Worm (Caenorhabditis elegans) whole organism, L3 larva: ENCODE data around the gene Y71H10B.1.
A peak's percentile ranks its signal among the peaks of the same experiment; 100 is the strongest.

ENCODE experiments used
- R02D3.7 ChIP-seq: fragments of 150-350 bp; optimal IDR thresholded peaks from 2 replicates; lab custom pipeline; 2014; ENCODE audit warnings: missing biosample characterization, missing genetic modification characterization
- aly-2 ChIP-seq: fragments of 150-350 bp; optimal IDR thresholded peaks from 2 replicates; lab custom pipeline; 2014; ENCODE audit warnings: missing biosample characterization, missing genetic modification characterization
- ama-1 ChIP-seq: fragments of 150-350 bp; optimal IDR thresholded peaks from 2 replicates; lab custom pipeline; 2018
- ceh-16 ChIP-seq: sonication (generic microtip); optimal IDR thresholded peaks from 2 replicates; lab custom pipeline; 2017; ENCODE audit warnings: missing biosample characterization, missing genetic modification characterization
- ceh-28 ChIP-seq: fragments of 150-350 bp; optimal IDR thresholded peaks from 2 replicates; lab custom pipeline; 2014; ENCODE audit warnings: missing biosample characterization, missing genetic modification reagents, missing genetic modification characterization
- ceh-82 ChIP-seq: fragments of 150-350 bp; optimal IDR thresholded peaks from 2 replicates; lab custom pipeline; 2014; ENCODE audit warnings: missing biosample characterization, missing genetic modification characterization
- ceh-9 ChIP-seq: sonication (generic microtip); optimal IDR thresholded peaks from 2 replicates; lab custom pipeline; 2018; ENCODE audit warnings: missing biosample characterization, missing genetic modification characterization
- daf-12 ChIP-seq: fragments of 150-350 bp; optimal IDR thresholded peaks from 2 replicates; lab custom pipeline; 2014; ENCODE audit warnings: missing biosample characterization, missing genetic modification reagents, missing genetic modification characterization
- egl-27 ChIP-seq: sonication (generic microtip); optimal IDR thresholded peaks from 4 replicates; lab custom pipeline; 2017; ENCODE audit warnings: missing biosample characterization, missing genetic modification reagents, missing genetic modification characterization
- egl-5 ChIP-seq: fragments of 150-350 bp; optimal IDR thresholded peaks from 2 replicates; lab custom pipeline; 2017; ENCODE audit warnings: missing biosample characterization, missing genetic modification reagents, missing genetic modification characterization, inconsistent platforms
- elt-1 ChIP-seq: fragments of 150-350 bp; optimal IDR thresholded peaks from 2 replicates; lab custom pipeline; 2014; ENCODE audit warnings: missing biosample characterization, missing genetic modification characterization
- elt-2 ChIP-seq: sonication (generic microtip); optimal IDR thresholded peaks from 2 replicates; lab custom pipeline; 2016; ENCODE audit warnings: missing genetic modification reagents, mild to moderate bottlenecking, missing genetic modification characterization, missing compliant biosample characterization
- elt-3 ChIP-seq, 3 experiments: fragments of 150-350 bp in 1 of 3; sonication (generic microtip) in 2 of 3; optimal IDR thresholded peaks; 2 replicates in 2 of 3; 4 replicates in 1 of 3; lab custom pipeline; 2014 to 2017; ENCODE audit warnings: missing biosample characterization in 3 of 3, missing genetic modification characterization in 3 of 3
- eor-1 ChIP-seq, 2 experiments: fragments of 150-350 bp; optimal IDR thresholded peaks; 2 replicates each; lab custom pipeline; 2014 to 2018; ENCODE audit warnings: missing biosample characterization in 2 of 2, missing genetic modification characterization in 2 of 2
- fkh-2 ChIP-seq: fragments of 150-350 bp; optimal IDR thresholded peaks from 2 replicates; lab custom pipeline; 2014; ENCODE audit warnings: missing biosample characterization, missing genetic modification reagents, missing genetic modification characterization
- fos-1 ChIP-seq: fragments of 150-350 bp; optimal IDR thresholded peaks from 2 replicates; lab custom pipeline; 2014; ENCODE audit warnings: missing biosample characterization, missing genetic modification characterization
- hmg-11 ChIP-seq: sonication (generic microtip); optimal IDR thresholded peaks from 2 replicates; lab custom pipeline; 2016; ENCODE audit warnings: missing genetic modification characterization, missing compliant biosample characterization
- jun-1 ChIP-seq: fragments of 150-350 bp; optimal IDR thresholded peaks from 2 replicates; lab custom pipeline; 2014; ENCODE audit warnings: missing biosample characterization, missing genetic modification reagents, missing genetic modification characterization
- lin-15B ChIP-seq: fragments of 150-350 bp; optimal IDR thresholded peaks from 2 replicates; lab custom pipeline; 2014; ENCODE audit warnings: missing biosample characterization, missing genetic modification characterization
- lsy-12 ChIP-seq: sonication (generic microtip); optimal IDR thresholded peaks from 2 replicates; lab custom pipeline; 2016; ENCODE audit warnings: mild to moderate bottlenecking, missing genetic modification characterization, missing compliant biosample characterization
- mml-1 ChIP-seq: fragments of 150-350 bp; sonication (generic microtip); optimal IDR thresholded peaks from 3 replicates; lab custom pipeline; 2014; ENCODE audit warnings: missing biosample characterization, missing genetic modification characterization
- nfya-1 ChIP-seq: sonication (generic microtip); optimal IDR thresholded peaks from 2 replicates; lab custom pipeline; 2017; ENCODE audit warnings: missing genetic modification characterization, mild to moderate bottlenecking, missing compliant biosample characterization, antibody characterized with exemption, moderate library complexity; ENCODE audit not compliant: insufficient read depth
- nhr-11 ChIP-seq: fragments of 150-350 bp; optimal IDR thresholded peaks from 2 replicates; lab custom pipeline; 2014; ENCODE audit warnings: missing biosample characterization, missing genetic modification characterization
- nhr-23 ChIP-seq: fragments of 150-350 bp; optimal IDR thresholded peaks from 2 replicates; lab custom pipeline; 2014; ENCODE audit warnings: missing biosample characterization, missing genetic modification reagents, missing genetic modification characterization
- nhr-25 ChIP-seq: sonication (generic microtip); optimal IDR thresholded peaks from 2 replicates; lab custom pipeline; 2017; ENCODE audit warnings: missing biosample characterization, missing genetic modification characterization
- nhr-28 ChIP-seq: fragments of 150-350 bp; optimal IDR thresholded peaks from 2 replicates; lab custom pipeline; 2014; ENCODE audit warnings: missing biosample characterization, missing genetic modification characterization
- nhr-43 ChIP-seq: sonication (generic microtip); optimal IDR thresholded peaks from 2 replicates; lab custom pipeline; 2016; ENCODE audit warnings: mild to moderate bottlenecking, missing genetic modification characterization, missing compliant biosample characterization; ENCODE audit not compliant: poor library complexity, severe bottlenecking
- nhr-67 ChIP-seq: fragments of 150-350 bp; optimal IDR thresholded peaks from 2 replicates; lab custom pipeline; 2014; ENCODE audit warnings: missing biosample characterization, missing genetic modification characterization
- nhr-76 ChIP-seq: fragments of 150-350 bp; sonication (generic microtip); optimal IDR thresholded peaks from 5 replicates; lab custom pipeline; 2014; ENCODE audit warnings: missing biosample characterization, missing genetic modification characterization
- nhr-77 ChIP-seq: fragments of 150-350 bp; optimal IDR thresholded peaks from 2 replicates; lab custom pipeline; 2014; ENCODE audit warnings: missing biosample characterization, missing genetic modification characterization
- pha-4 ChIP-seq: fragments of 150-350 bp; optimal IDR thresholded peaks from 2 replicates; lab custom pipeline; 2014; ENCODE audit warnings: missing biosample characterization, missing genetic modification reagents, missing genetic modification characterization
- pqm-1 ChIP-seq: fragments of 150-350 bp; optimal IDR thresholded peaks from 2 replicates; lab custom pipeline; 2017; ENCODE audit warnings: missing biosample characterization, missing genetic modification characterization, inconsistent platforms
- sea-2 ChIP-seq: fragments of 150-350 bp; sonication (generic microtip); optimal IDR thresholded peaks from 4 replicates; lab custom pipeline; 2014; ENCODE audit warnings: missing biosample characterization, missing genetic modification reagents, missing genetic modification characterization
- skn-1 ChIP-seq: fragments of 150-350 bp; optimal IDR thresholded peaks from 2 replicates; lab custom pipeline; 2014; ENCODE audit warnings: missing biosample characterization, missing genetic modification characterization
- snpc-4 ChIP-seq: fragments of 150-350 bp; optimal IDR thresholded peaks from 2 replicates; lab custom pipeline; 2014; ENCODE audit warnings: missing biosample characterization, missing genetic modification characterization
- tbx-2 ChIP-seq: sonication (generic microtip); optimal IDR thresholded peaks from 2 replicates; lab custom pipeline; 2016; ENCODE audit warnings: mild to moderate bottlenecking, missing genetic modification characterization, missing compliant biosample characterization
- unc-39 ChIP-seq: sonication (generic microtip); optimal IDR thresholded peaks from 4 replicates; lab custom pipeline; 2017; ENCODE audit warnings: missing biosample characterization, missing genetic modification characterization
- unc-62 ChIP-seq: fragments of 150-350 bp; sonication (generic microtip); optimal IDR thresholded peaks from 4 replicates; lab custom pipeline; 2014; ENCODE audit warnings: missing biosample characterization, missing genetic modification reagents, missing genetic modification characterization
- zag-1 ChIP-seq: fragments of 150-350 bp; optimal IDR thresholded peaks from 2 replicates; lab custom pipeline; 2014; ENCODE audit warnings: missing biosample characterization, missing genetic modification characterization
- ztf-11 ChIP-seq: fragments of 150-350 bp; optimal IDR thresholded peaks from 2 replicates; lab custom pipeline; 2014; ENCODE audit warnings: missing biosample characterization, missing genetic modification characterization
- ztf-4 ChIP-seq: fragments of 150-350 bp; optimal IDR thresholded peaks from 2 replicates; lab custom pipeline; 2014; ENCODE audit warnings: missing biosample characterization, missing genetic modification characterization

The Y71H10B.1 gene

ce11 chrX:2877433-2877832 is 37.3 kb upstream of the Y71H10B.1 start:
- TF ChIP-seq R02D3.7 (tag; lab: Kevin White, UChicago) (no peak), nhr-25 (tag; lab: Kevin White, UChicago) (no peak), zag-1 (tag; lab: Kevin White, UChicago) (no peak), unc-39 (tag; lab: Kevin White, UChicago) (no peak), nfya-1 (tag; lab: Kevin White, UChicago) (no peak), nhr-23 (tag; lab: Kevin White, UChicago) (no peak), eor-1 (tag; optimal IDR thresholded peaks at IDR 0.05; lab: Kevin White, UChicago) (no peak), fos-1 (tag; lab: Kevin White, UChicago) (no peak), elt-1 (tag; lab: Kevin White, UChicago) (no peak), pqm-1 (no peak), nhr-28 (tag; lab: Kevin White, UChicago) (no peak), snpc-4 (tag; lab: Kevin White, UChicago) (no peak), nhr-76 (no peak), daf-12 (no peak), ceh-16 (no peak), jun-1 (tag; lab: Kevin White, UChicago) (no peak), ceh-82 (tag; lab: Kevin White, UChicago) (no peak), ztf-4 (tag; lab: Kevin White, UChicago) (no peak), tbx-2 (tag; lab: Kevin White, UChicago) (no peak), hmg-11 (tag; lab: Kevin White, UChicago) (no peak)

ce11 chrX:2874598-2874997 is 34.5 kb upstream of the Y71H10B.1 start:
- TF ChIP-seq nhr-23 (tag; lab: Kevin White, UChicago) (no peak), fos-1 (tag; lab: Kevin White, UChicago) (no peak), ceh-16 (no peak), ceh-9 (tag; lab: Kevin White, UChicago) (no peak), unc-62 (GFP tag; lab: Kevin White, UChicago) (no peak)

- TF ChIP-seq ztf-11 (tag; lab: Kevin White, UChicago) (no peak), nhr-23 (tag; lab: Kevin White, UChicago) (peak; percentile 51)
- TF ChIP-seq, all 47 proteins: peak for 1
Measured at ce11 chrX:2873272-2873671, 33.2 kb upstream of the Y71H10B.1 start.

- TF ChIP-seq egl-5 (no peak), ztf-4 (tag; lab: Kevin White, UChicago) (no peak), elt-2 (tag; lab: Kevin White, UChicago) (no peak), pha-4 (tag; lab: Kevin White, UChicago) (peak; percentile 43), mml-1 (tag; lab: Kevin White, UChicago) (no peak), nhr-67 (tag; lab: Kevin White, UChicago) (no peak), nhr-11 (tag; lab: Kevin White, UChicago) (no peak), skn-1 (tag; lab: Kevin White, UChicago) (no peak)
Measured at ce11 chrX:2871037-2871436, 30.9 kb upstream of the Y71H10B.1 start, which contains the start of gene F53B3.3. Gene F53B3.3 (minus strand): TSS chrX:2871137.

- TF ChIP-seq lin-15B (tag; lab: Kevin White, UChicago) (no peak), lsy-12 (tag; lab: Kevin White, UChicago) (no peak), ztf-4 (tag; lab: Kevin White, UChicago) (no peak), aly-2 (tag; lab: Kevin White, UChicago) (no peak), fkh-2 (no peak), elt-3 (tag; optimal IDR thresholded peaks at IDR 0.05; lab: Kevin White, UChicago) (peak in 1 of 3 experiments; percentile 74), sea-2 (GFP tag; lab: Kevin White, UChicago) (no peak), ceh-16 (no peak), nhr-77 (no peak), R02D3.7 (tag; lab: Kevin White, UChicago) (no peak), egl-27 (no peak), ceh-28 (peak; percentile 13), nhr-76 (no peak), nfya-1 (tag; lab: Kevin White, UChicago) (no peak), snpc-4 (tag; lab: Kevin White, UChicago) (no peak), pha-4 (tag; lab: Kevin White, UChicago) (no peak), egl-5 (no peak), nhr-67 (tag; lab: Kevin White, UChicago) (no peak), pqm-1 (no peak), tbx-2 (tag; lab: Kevin White, UChicago) (peak; percentile 49), unc-62 (GFP tag; lab: Kevin White, UChicago) (no peak), nhr-25 (tag; lab: Kevin White, UChicago) (peak; percentile 48), ama-1 (lab: Kevin White, UChicago) (peak; percentile 59), ztf-11 (tag; lab: Kevin White, UChicago) (no peak), nhr-43 (tag; lab: Kevin White, UChicago) (peak; percentile 56)
- TF ChIP-seq, all 47 proteins: peak for 6
Measured at ce11 chrX:2865591-2866217, 25.6 kb upstream of the Y71H10B.1 start.
